Worm (Caenorhabditis elegans) whole organism, late embryonic: ENCODE results near the gene Y71H2AL.4.

ENCODE experiments used
- pqm-1 ChIP-seq: sonication (generic microtip); optimal IDR thresholded peaks from 2 replicates; lab custom pipeline; 2016; ENCODE audit warnings: missing genetic modification characterization, missing compliant biosample characterization
- sox-4 ChIP-seq: sonication (generic microtip); optimal IDR thresholded peaks from 2 replicates; lab custom pipeline; 2017; ENCODE audit warnings: mild to moderate bottlenecking, missing genetic modification characterization, inconsistent platforms, missing compliant biosample characterization
- ztf-16 ChIP-seq: sonication (generic microtip); optimal IDR thresholded peaks from 2 replicates; lab custom pipeline; 2017; ENCODE audit warnings: missing genetic modification characterization, missing compliant biosample characterization

- TF ChIP-seq ztf-16 (tag; lab: Kevin White, UChicago) (no peak), sox-4 (tag; lab: Kevin White, UChicago) (no peak), pqm-1 (tag; lab: Kevin White, UChicago) (no peak)
Observed at ce11 chrIII:2733606-2734183, 47.5 kb downstream of the Y71H2AL.4 start, which contains the start of gene Y71H2AM.12.
